Fruit fly (Drosophila melanogaster) whole organism, embryonic: Measurements from ENCODE around the gene CG13138.

Experiments used
- Awh ChIP-seq: fragments of 200-800 bp; sonication (Bioruptor generic); IDR thresholded peaks from 2 replicates; pipeline ENCODE4, ENCODE4 v1.3.6; 2022; ENCODE audit warnings: missing biosample characterization, missing genetic modification characterization
- CG10209 ChIP-seq: fragments of 200-800 bp; sonication (Bioruptor generic); optimal IDR thresholded peaks from 3 replicates; lab custom pipeline; 2017; ENCODE audit warnings: missing biosample characterization, mild to moderate bottlenecking, missing genetic modification characterization, missing genetic modification reagents
- CG11093 ChIP-seq: fragments of 200-800 bp; sonication (Bioruptor generic); IDR thresholded peaks from 3 replicates; pipeline ENCODE4 v1.3.6; 2022; ENCODE audit warnings: missing biosample characterization, missing genetic modification characterization
- CG11696 ChIP-seq: fragments of 200-800 bp; sonication (Bioruptor generic); IDR thresholded peaks from 2 replicates; pipeline ENCODE4 v1.3.6; 2022; ENCODE audit warnings: missing biosample characterization, missing genetic modification characterization
- CG12155 ChIP-seq: fragments of 200-800 bp; sonication (Bioruptor generic); optimal IDR thresholded peaks from 3 replicates; lab custom pipeline; 2016; ENCODE audit warnings: missing biosample characterization, missing genetic modification characterization
- CG12236 ChIP-seq: fragments of 200-800 bp; sonication (Bioruptor generic); optimal IDR thresholded peaks from 2 replicates; lab custom pipeline; 2016; ENCODE audit warnings: missing biosample characterization, missing genetic modification characterization
- CG13123 ChIP-seq: fragments of 200-800 bp; sonication (Bioruptor generic); optimal IDR thresholded peaks from 2 replicates; lab custom pipeline; 2016; ENCODE audit warnings: missing biosample characterization, missing genetic modification characterization
- CG17361 ChIP-seq: fragments of 200-800 bp; sonication (Bioruptor generic); IDR thresholded peaks from 3 replicates; pipeline ENCODE4 v1.3.6; 2022; ENCODE audit warnings: missing biosample characterization, missing genetic modification characterization
- CG17612 ChIP-seq: fragments of 200-800 bp; sonication (Bioruptor generic); IDR thresholded peaks from 2 replicates; pipeline ENCODE4 v1.3.6; 2022; ENCODE audit warnings: missing biosample characterization, missing genetic modification characterization
- CG32767 ChIP-seq: fragments of 200-800 bp; sonication (Bioruptor generic); IDR thresholded peaks from 2 replicates; pipeline ENCODE4 v1.3.6; 2022; ENCODE audit warnings: missing biosample characterization, missing genetic modification characterization
- CG4730 ChIP-seq: fragments of 200-800 bp; sonication (Bioruptor generic); IDR thresholded peaks from 2 replicates; pipeline ENCODE4 v1.3.6; 2022; ENCODE audit warnings: missing biosample characterization, missing genetic modification characterization
- CG4820 ChIP-seq: fragments of 200-800 bp; sonication (Bioruptor generic); optimal IDR thresholded peaks from 3 replicates; lab custom pipeline; 2016; ENCODE audit warnings: missing biosample characterization, missing genetic modification characterization
- CG6654 ChIP-seq: fragments of 200-800 bp; sonication (Bioruptor generic); optimal IDR thresholded peaks from 2 replicates; lab custom pipeline; 2017; ENCODE audit warnings: missing biosample characterization, mild to moderate bottlenecking, missing genetic modification characterization
- CG6854 ChIP-seq: fragments of 200-800 bp; sonication (Bioruptor generic); optimal IDR thresholded peaks from 3 replicates; lab custom pipeline; 2017; ENCODE audit warnings: missing biosample characterization, mild to moderate bottlenecking, missing genetic modification characterization
- CG7745 ChIP-seq: fragments of 200-800 bp; sonication (Bioruptor generic); optimal IDR thresholded peaks from 2 replicates; lab custom pipeline; 2018; ENCODE audit warnings: missing biosample characterization, mild to moderate bottlenecking, missing genetic modification characterization, moderate library complexity
- CG7928 ChIP-seq: fragments of 200-800 bp; sonication (Bioruptor generic); optimal IDR thresholded peaks from 2 replicates; lab custom pipeline; 2017; ENCODE audit warnings: missing biosample characterization, mild to moderate bottlenecking, missing genetic modification characterization
- E2f1 ChIP-seq: fragments of 200-800 bp; sonication (Bioruptor generic); IDR thresholded peaks from 2 replicates; pipeline ENCODE4 v1.3.6; 2022; ENCODE audit warnings: missing biosample characterization, missing genetic modification characterization
- E2f2 ChIP-seq: fragments of 200-800 bp; sonication (Bioruptor generic); IDR thresholded peaks from 2 replicates; pipeline ENCODE4 v1.3.6; 2022; ENCODE audit warnings: missing biosample characterization, missing genetic modification characterization
- ERR ChIP-seq: fragments of 200-800 bp; sonication (Bioruptor generic); optimal IDR thresholded peaks from 2 replicates; lab custom pipeline; 2016; ENCODE audit warnings: missing biosample characterization, missing genetic modification characterization
- Gsc ChIP-seq: fragments of 200-800 bp; sonication (Bioruptor generic); IDR thresholded peaks from 2 replicates; pipeline ENCODE4 v1.3.6; 2022; ENCODE audit warnings: missing biosample characterization, missing genetic modification characterization
- Hr51 ChIP-seq, 2 experiments: fragments of 200-800 bp; sonication (Bioruptor generic); optimal IDR thresholded peaks; 2 replicates in 1 of 2; 3 replicates in 1 of 2; lab custom pipeline; 2016 to 2018; ENCODE audit warnings: missing biosample characterization in 2 of 2, missing genetic modification characterization in 2 of 2, mild to moderate bottlenecking in 1 of 2, moderate library complexity in 1 of 2
- Kr ChIP-seq: fragments of 200-800 bp; sonication (Bioruptor generic); optimal IDR thresholded peaks from 2 replicates; lab custom pipeline; 2017; ENCODE audit warnings: missing biosample characterization, mild to moderate bottlenecking, missing genetic modification characterization
- Lhr ChIP-seq: fragments of 200-800 bp; sonication (Bioruptor generic); optimal IDR thresholded peaks from 3 replicates; lab custom pipeline; 2017; ENCODE audit warnings: mild to moderate bottlenecking, missing biosample characterization, missing genetic modification reagents, missing genetic modification characterization
- Myb ChIP-seq: fragments of 200-800 bp; sonication (Bioruptor generic); optimal IDR thresholded peaks from 2 replicates; lab custom pipeline; 2016; ENCODE audit warnings: missing biosample characterization, missing genetic modification characterization
- NK7.1 ChIP-seq: fragments of 200-800 bp; sonication (Bioruptor generic); optimal IDR thresholded peaks from 3 replicates; lab custom pipeline; 2016; ENCODE audit warnings: missing biosample characterization, missing genetic modification characterization
- Opbp ChIP-seq: fragments of 200-800 bp; sonication (Bioruptor generic); IDR thresholded peaks from 3 replicates; pipeline ENCODE4 v1.3.6; 2022; ENCODE audit warnings: missing biosample characterization, missing genetic modification characterization; ENCODE audit not compliant: partially characterized antibody
- Rfx ChIP-seq: fragments of 200-800 bp; sonication (Bioruptor generic); IDR thresholded peaks from 2 replicates; pipeline ENCODE4 v1.3.6; 2022; ENCODE audit warnings: missing biosample characterization, missing genetic modification characterization
- Sox102F ChIP-seq: fragments of 200-800 bp; sonication (Bioruptor generic); optimal IDR thresholded peaks from 2 replicates; lab custom pipeline; 2018; ENCODE audit warnings: missing biosample characterization, mild to moderate bottlenecking, missing genetic modification characterization, moderate library complexity
- bigmax ChIP-seq: fragments of 200-800 bp; sonication (Bioruptor generic); optimal IDR thresholded peaks from 2 replicates; lab custom pipeline; 2018; ENCODE audit warnings: missing biosample characterization, mild to moderate bottlenecking, missing genetic modification characterization
- cad ChIP-seq: fragments of >200 bp; optimal IDR thresholded peaks from 2 replicates; lab custom pipeline; 2017; ENCODE audit warnings: missing biosample characterization, missing genetic modification characterization
- chm ChIP-seq: fragments of 200-800 bp; sonication (Bioruptor generic); IDR thresholded peaks from 2 replicates; pipeline ENCODE4 v1.3.6; 2022; ENCODE audit warnings: missing biosample characterization, missing genetic modification characterization
- dmrt11E ChIP-seq: fragments of 200-800 bp; sonication (Bioruptor generic); optimal IDR thresholded peaks from 3 replicates; lab custom pipeline; 2018; ENCODE audit warnings: missing biosample characterization, mild to moderate bottlenecking, missing genetic modification characterization, moderate library complexity
- eve ChIP-seq, 2 experiments: fragments of >200 bp; optimal IDR thresholded peaks; 2 replicates each; lab custom pipeline; 2017; ENCODE audit warnings: missing biosample characterization in 2 of 2, missing genetic modification characterization in 2 of 2
- fu2 ChIP-seq: fragments of 200-800 bp; sonication (Bioruptor generic); optimal IDR thresholded peaks from 2 replicates; lab custom pipeline; 2016; ENCODE audit warnings: missing biosample characterization, missing genetic modification characterization
- grau ChIP-seq: fragments of 200-800 bp; optimal IDR thresholded peaks from 3 replicates; lab custom pipeline; 2019; ENCODE audit warnings: missing biosample characterization, mild to moderate bottlenecking, missing genetic modification characterization, moderate library complexity
- gro ChIP-seq: fragments of 200-800 bp; sonication (Bioruptor generic); optimal IDR thresholded peaks from 2 replicates; lab custom pipeline; 2016; ENCODE audit warnings: missing biosample characterization, missing genetic modification characterization
- h ChIP-seq: fragments of >200 bp; optimal IDR thresholded peaks from 2 replicates; lab custom pipeline; 2017
- hb ChIP-seq: fragments of 200-800 bp; sonication (Bioruptor generic); IDR thresholded peaks from 3 replicates; pipeline ENCODE4 v1.3.6; 2022; ENCODE audit warnings: missing biosample characterization, missing genetic modification characterization; ENCODE audit not compliant: partially characterized antibody
- ken ChIP-seq: fragments of 200-800 bp; sonication (Bioruptor generic); IDR thresholded peaks from 3 replicates; pipeline ENCODE4 v1.3.6; 2022; ENCODE audit warnings: missing biosample characterization, missing genetic modification characterization
- mam ChIP-seq: fragments of 200-800 bp; sonication (Bioruptor generic); optimal IDR thresholded peaks from 3 replicates; lab custom pipeline; 2016; ENCODE audit warnings: missing biosample characterization, missing genetic modification characterization
- pb ChIP-seq: fragments of 200-800 bp; sonication (Bioruptor generic); optimal IDR thresholded peaks from 3 replicates; lab custom pipeline; 2016; ENCODE audit warnings: missing biosample characterization, missing genetic modification characterization
- pho ChIP-seq: fragments of 200-800 bp; sonication (Bioruptor generic); optimal IDR thresholded peaks from 2 replicates; lab custom pipeline; 2016; ENCODE audit warnings: missing biosample characterization, missing genetic modification characterization
- rib ChIP-seq: fragments of 200-800 bp; sonication (Bioruptor generic); IDR thresholded peaks from 2 replicates; pipeline ENCODE4 v1.3.6; 2022; ENCODE audit warnings: missing biosample characterization, missing genetic modification characterization
- stc ChIP-seq: fragments of 200-800 bp; sonication (Bioruptor generic); IDR thresholded peaks from 2 replicates; pipeline ENCODE4 v1.3.6; 2022; ENCODE audit warnings: missing biosample characterization, missing genetic modification characterization
- stwl ChIP-seq: fragments of 200-800 bp; sonication (Bioruptor generic); optimal IDR thresholded peaks from 3 replicates; lab custom pipeline; 2018; ENCODE audit warnings: missing biosample characterization, mild to moderate bottlenecking, missing genetic modification characterization, moderate library complexity
- tin ChIP-seq: fragments of 200-800 bp; sonication (Bioruptor generic); optimal IDR thresholded peaks from 3 replicates; lab custom pipeline; 2016; ENCODE audit warnings: missing biosample characterization, missing genetic modification characterization
- trem ChIP-seq: fragments of 200-800 bp; optimal IDR thresholded peaks from 3 replicates; lab custom pipeline; 2019; ENCODE audit warnings: missing biosample characterization, mild to moderate bottlenecking, missing genetic modification characterization, moderate library complexity
- tx ChIP-seq: fragments of 200-800 bp; sonication (Bioruptor generic); optimal IDR thresholded peaks from 2 replicates; lab custom pipeline; 2016; ENCODE audit warnings: missing biosample characterization, missing genetic modification characterization
- wor ChIP-seq: fragments of 200-800 bp; sonication (Bioruptor generic); IDR thresholded peaks from 2 replicates; pipeline ENCODE4 v1.3.6; 2022; ENCODE audit warnings: missing biosample characterization, missing genetic modification characterization
- yki ChIP-seq: fragments of >200 bp; optimal IDR thresholded peaks from 3 replicates; lab custom pipeline; 2018
- zen2 ChIP-seq: fragments of 200-800 bp; sonication (Bioruptor generic); IDR thresholded peaks from 3 replicates; pipeline ENCODE4 v1.3.6; 2022; ENCODE audit warnings: missing biosample characterization, missing genetic modification characterization; ENCODE audit not compliant: partially characterized antibody
- zfh1 ChIP-seq: fragments of 200-800 bp; sonication (Bioruptor generic); IDR thresholded peaks from 3 replicates; pipeline ENCODE4 v1.3.6; 2022; ENCODE audit warnings: missing biosample characterization, missing genetic modification characterization

The CG13138 gene

DNA sequence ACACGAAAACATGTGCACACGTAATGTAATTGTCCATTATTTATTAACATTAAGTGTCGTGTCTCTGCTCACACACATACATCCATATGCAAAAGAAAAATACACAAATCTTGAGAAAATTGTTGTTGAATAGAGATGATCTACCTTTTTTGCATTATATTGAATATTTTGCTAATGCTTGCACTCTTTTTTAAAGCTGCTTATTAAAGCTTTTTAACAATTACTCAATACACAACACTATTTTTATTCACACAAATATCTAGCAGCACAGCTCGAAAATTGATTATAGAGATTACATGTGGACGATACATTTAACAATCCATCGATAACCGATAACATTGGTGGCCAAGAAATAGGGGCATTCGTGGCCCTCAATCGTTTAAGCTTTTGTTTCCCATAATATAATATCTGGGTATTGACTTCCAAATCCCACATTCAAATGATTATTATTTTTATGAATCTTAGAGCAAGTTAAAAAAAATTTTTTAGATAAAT lies 9.7 kb downstream of the CG13138 start, which contains the start of gene Ufd4 (continued):
- no peak; the same call in 2 of the 3 replicates for TF ChIP-seq Opbp (GFP tag; lab: Robert Waterston, UW)
- TF ChIP-seq eve (GFP tag; optimal IDR thresholded peaks at IDR 0.05; lab: Kevin White, UChicago) = no peak
- no peak for TF ChIP-seq Lhr
- no peak for TF ChIP-seq Awh (GFP tag; lab: Robert Waterston, UW)
- TF ChIP-seq CG32767 (GFP tag; lab: Robert Waterston, UW) = peak; percentile 50; the same call in 1 of the 2 replicates
- TF ChIP-seq Myb (GFP tag; lab: Kevin White, UChicago) = peak; percentile 21
- TF ChIP-seq CG4820 (GFP tag; lab: Kevin White, UChicago) = peak; percentile 59
- no peak for TF ChIP-seq CG12236
- TF ChIP-seq Kr (GFP tag; lab: Kevin White, UChicago) = no peak
- TF ChIP-seq gro (GFP tag; lab: Kevin White, UChicago) = peak; percentile 75
- peak; percentile 68 for TF ChIP-seq tin
- no peak for TF ChIP-seq chm (GFP tag; lab: Robert Waterston, UW)
- TF ChIP-seq NK7.1 (GFP tag; lab: Kevin White, UChicago) = peak; percentile 16
- peak; percentile 57 for TF ChIP-seq CG12155
- TF ChIP-seq CG6654 (GFP tag; lab: Kevin White, UChicago) = no peak
- TF ChIP-seq ken (GFP tag; lab: Robert Waterston, UW) = no peak; the same call in 2 of the 3 replicates
- TF ChIP-seq CG13123 (GFP tag; lab: Kevin White, UChicago) = peak; percentile 6
- TF ChIP-seq grau (tag; lab: Kevin White, UChicago) = no peak
- no peak for TF ChIP-seq CG11093 (GFP tag; lab: Robert Waterston, UW)
- peak; percentile 75 for TF ChIP-seq stwl (tag; lab: Kevin White, UChicago)
- no peak for TF ChIP-seq wor (GFP tag; lab: Robert Waterston, UW)
- TF ChIP-seq Rfx (GFP tag; lab: Robert Waterston, UW) = no peak; the same call in 1 of the 2 replicates
- no peak for TF ChIP-seq Sox102F (GFP tag; lab: Kevin White, UChicago)
- no peak for TF ChIP-seq CG10209 (GFP tag; lab: Kevin White, UChicago)
- TF ChIP-seq E2f1 = peak; percentile 64; the same call in 1 of the 2 replicates
- TF ChIP-seq zfh1 (GFP tag; lab: Robert Waterston, UW) = peak; percentile 75; the same call in 2 of the 3 replicates
- no peak; the same call in 2 of the 3 replicates for TF ChIP-seq zen2 (GFP tag; lab: Robert Waterston, UW)
- peak; percentile 66 for TF ChIP-seq trem
- TF ChIP-seq ERR (GFP tag; lab: Kevin White, UChicago) = peak; percentile 55
- TF ChIP-seq yki = no peak
- TF ChIP-seq fu2 (GFP tag; lab: Kevin White, UChicago) = peak; percentile 40
- TF ChIP-seq mam (GFP tag; lab: Kevin White, UChicago) = peak; percentile 62
- no peak for TF ChIP-seq CG17361 (GFP tag; lab: Robert Waterston, UW)
- peak; percentile 62 for TF ChIP-seq dmrt11E (tag; lab: Kevin White, UChicago)
- no peak for TF ChIP-seq h (lab: Kevin White, UChicago)
- TF ChIP-seq CG4730 (GFP tag; lab: Robert Waterston, UW) = no peak
- TF ChIP-seq CG7928 (GFP tag; lab: Kevin White, UChicago) = no peak
- peak; percentile 61 for TF ChIP-seq pho (GFP tag; lab: Kevin White, UChicago)
- TF ChIP-seq CG7745 (tag; lab: Kevin White, UChicago) = peak; percentile 7
- peak; percentile 40; the same call in 1 of the 2 replicates for TF ChIP-seq CG11696 (GFP tag; lab: Robert Waterston, UW)
- no peak for TF ChIP-seq Gsc
- peak; percentile 80 for TF ChIP-seq stc (GFP tag; lab: Robert Waterston, UW)
- no peak for TF ChIP-seq bigmax (GFP tag; lab: Kevin White, UChicago)
- TF ChIP-seq hb (GFP tag; lab: Robert Waterston, UW) = no peak
- TF ChIP-seq tx (GFP tag; lab: Kevin White, UChicago) = peak; percentile 58
- TF ChIP-seq cad (GFP tag; lab: Kevin White, UChicago) = no peak
- peak in 1 of 2 experiments; percentile 56 for TF ChIP-seq Hr51 (GFP tag; optimal IDR thresholded peaks at IDR 0.05; lab: Kevin White, UChicago)
- TF ChIP-seq CG6854 (GFP tag; lab: Kevin White, UChicago) = no peak
- peak; percentile 25; the same call in 1 of the 2 replicates for TF ChIP-seq rib
- TF ChIP-seq CG17612 (GFP tag; lab: Robert Waterston, UW) = no peak
- TF ChIP-seq pb (GFP tag; lab: Kevin White, UChicago) = no peak
- TF ChIP-seq E2f2 (GFP tag; lab: Robert Waterston, UW) = peak; percentile 33; the same call in 1 of the 2 replicates
